Fruit fly (Drosophila melanogaster) whole organism, embryonic: ENCODE measurements around the gene CG5715.

Experiments
- CG10274 ChIP-seq: fragments of 200-800 bp; sonication (Bioruptor generic); optimal IDR thresholded peaks from 3 replicates; lab custom pipeline; 2017; ENCODE audit warnings: missing biosample characterization, mild to moderate bottlenecking, missing genetic modification characterization
- CG10565 ChIP-seq: fragments of 200-800 bp; sonication (Bioruptor generic); optimal IDR thresholded peaks from 3 replicates; lab custom pipeline; 2016; ENCODE audit warnings: missing biosample characterization, mild to moderate bottlenecking, missing genetic modification characterization
- CG11456 ChIP-seq: fragments of 200-800 bp; sonication (Bioruptor generic); IDR thresholded peaks from 3 replicates; pipeline ENCODE4 v1.3.6; 2022; ENCODE audit warnings: missing biosample characterization, missing genetic modification characterization
- CG11695 ChIP-seq: fragments of 200-800 bp; sonication (Bioruptor generic); IDR thresholded peaks from 3 replicates; pipeline ENCODE4 v1.3.6; 2022; ENCODE audit warnings: missing biosample characterization, missing genetic modification characterization
- CG12391 ChIP-seq: fragments of 200-800 bp; sonication (Bioruptor generic); optimal IDR thresholded peaks from 3 replicates; lab custom pipeline; 2018; ENCODE audit warnings: missing biosample characterization, mild to moderate bottlenecking, missing genetic modification characterization, moderate library complexity
- CG13296 ChIP-seq: fragments of 200-800 bp; sonication (Bioruptor generic); optimal IDR thresholded peaks from 3 replicates; lab custom pipeline; 2018; ENCODE audit warnings: missing biosample characterization, mild to moderate bottlenecking, missing genetic modification characterization
- CG14441 ChIP-seq: fragments of 200-800 bp; sonication (Bioruptor generic); IDR thresholded peaks from 2 replicates; pipeline ENCODE4 v1.3.6; 2022; ENCODE audit warnings: missing biosample characterization, missing genetic modification characterization
- CG14860 ChIP-seq: fragments of 200-800 bp; sonication (Bioruptor generic); IDR thresholded peaks from 3 replicates; pipeline ENCODE4 v1.3.6; 2022; ENCODE audit warnings: missing biosample characterization, missing genetic modification characterization; ENCODE audit not compliant: partially characterized antibody
- CG2199 ChIP-seq: fragments of 200-800 bp; sonication (Bioruptor generic); IDR thresholded peaks from 3 replicates; pipeline ENCODE4 v1.3.6; 2022; ENCODE audit warnings: missing biosample characterization, missing genetic modification characterization
- CG2202 ChIP-seq: fragments of 200-800 bp; sonication (Bioruptor generic); optimal IDR thresholded peaks from 2 replicates; lab custom pipeline; 2018; ENCODE audit warnings: missing biosample characterization, mild to moderate bottlenecking, missing genetic modification characterization
- CG2712 ChIP-seq: fragments of 200-800 bp; optimal IDR thresholded peaks from 3 replicates; lab custom pipeline; 2019; ENCODE audit warnings: missing biosample characterization, mild to moderate bottlenecking, missing genetic modification characterization, moderate library complexity
- CG30020 ChIP-seq: fragments of 200-800 bp; optimal IDR thresholded peaks from 2 replicates; lab custom pipeline; 2019; ENCODE audit warnings: missing biosample characterization, mild to moderate bottlenecking, missing genetic modification characterization, moderate library complexity
- CG3163 ChIP-seq: fragments of 200-800 bp; sonication (Bioruptor generic); optimal IDR thresholded peaks from 3 replicates; lab custom pipeline; 2016; ENCODE audit warnings: missing biosample characterization, missing genetic modification characterization
- CG3726 ChIP-seq: fragments of 200-800 bp; sonication (Bioruptor generic); IDR thresholded peaks from 3 replicates; pipeline ENCODE4, ENCODE4 v1.3.6; 2022; ENCODE audit warnings: missing biosample characterization, missing genetic modification characterization
- CG3847 ChIP-seq: fragments of 200-800 bp; sonication (Bioruptor generic); IDR thresholded peaks from 2 replicates; pipeline ENCODE4 v1.3.6; 2022; ENCODE audit warnings: missing biosample characterization, missing genetic modification characterization
- CG4854 ChIP-seq: fragments of 200-800 bp; sonication (Bioruptor generic); optimal IDR thresholded peaks from 2 replicates; lab custom pipeline; 2016; ENCODE audit warnings: missing biosample characterization, missing genetic modification characterization, inconsistent platforms
- CG6683 ChIP-seq: fragments of 200-800 bp; sonication (Bioruptor generic); optimal IDR thresholded peaks from 2 replicates; lab custom pipeline; 2017; ENCODE audit warnings: missing biosample characterization, mild to moderate bottlenecking, missing genetic modification characterization, missing genetic modification reagents
- CG6791 ChIP-seq: fragments of 200-800 bp; sonication (Bioruptor generic); IDR thresholded peaks from 3 replicates; pipeline ENCODE4 v1.3.6; 2022; ENCODE audit warnings: missing biosample characterization, missing genetic modification characterization; ENCODE audit not compliant: partially characterized antibody
- CG6813 ChIP-seq: fragments of 200-800 bp; sonication (Bioruptor generic); optimal IDR thresholded peaks from 2 replicates; lab custom pipeline; 2017; ENCODE audit warnings: missing biosample characterization, missing genetic modification characterization, mild to moderate bottlenecking, moderate library complexity, missing genetic modification reagents
- CG7556 ChIP-seq: fragments of 200-800 bp; sonication (Bioruptor generic); optimal IDR thresholded peaks from 2 replicates; lab custom pipeline; 2017; ENCODE audit warnings: missing biosample characterization, mild to moderate bottlenecking, missing genetic modification characterization
- CG8089 ChIP-seq: fragments of 200-800 bp; sonication (Bioruptor generic); optimal IDR thresholded peaks from 3 replicates; lab custom pipeline; 2016; ENCODE audit warnings: missing biosample characterization, missing genetic modification characterization
- CG9727 ChIP-seq: fragments of 200-800 bp; sonication (Bioruptor generic); optimal IDR thresholded peaks from 3 replicates; lab custom pipeline; 2017; ENCODE audit warnings: missing biosample characterization, mild to moderate bottlenecking, missing genetic modification characterization
- Dad ChIP-seq: fragments of 200-800 bp; sonication (Bioruptor generic); optimal IDR thresholded peaks from 3 replicates; lab custom pipeline; 2016; ENCODE audit warnings: missing biosample characterization, missing genetic modification characterization
- Ets97D ChIP-seq: fragments of 200-800 bp; sonication (Bioruptor generic); optimal IDR thresholded peaks from 3 replicates; lab custom pipeline; 2016; ENCODE audit warnings: missing biosample characterization, missing genetic modification characterization
- HLHmδ ChIP-seq: fragments of 200-800 bp; sonication (Bioruptor generic); optimal IDR thresholded peaks from 2 replicates; lab custom pipeline; 2018; ENCODE audit warnings: missing biosample characterization, mild to moderate bottlenecking, missing genetic modification characterization, moderate library complexity
- Hr39 ChIP-seq: fragments of >200 bp; optimal IDR thresholded peaks from 2 replicates; lab custom pipeline; 2017
- Pdp1 ChIP-seq, 2 experiments: fragments of 200-800 bp; sonication (Bioruptor generic); optimal IDR thresholded peaks; 3 replicates each; lab custom pipeline; 2016; ENCODE audit warnings: missing biosample characterization in 2 of 2, missing genetic modification characterization in 2 of 2, mild to moderate bottlenecking in 1 of 2, moderate library complexity in 1 of 2
- Scr ChIP-seq: fragments of 200-800 bp; sonication (Bioruptor generic); IDR thresholded peaks from 2 replicates; pipeline ENCODE4 v1.3.6; 2022; ENCODE audit warnings: missing biosample characterization, missing genetic modification characterization; ENCODE audit not compliant: partially characterized antibody
- Stat92E ChIP-seq, 3 experiments: fragments of >200 bp in 2 of 3; fragments of 200-800 bp in 1 of 3; sonication (Bioruptor generic) in 1 of 3; optimal IDR thresholded peaks; 2 replicates each; lab custom pipeline; 2017 to 2019; ENCODE audit warnings: missing biosample characterization in 3 of 3, missing genetic modification characterization in 3 of 3, mild to moderate bottlenecking in 1 of 3, moderate library complexity in 1 of 3
- YL-1 ChIP-seq: fragments of 200-800 bp; sonication (Bioruptor generic); optimal IDR thresholded peaks from 3 replicates; lab custom pipeline; 2017; ENCODE audit warnings: missing biosample characterization, mild to moderate bottlenecking, missing genetic modification characterization
- ara ChIP-seq: fragments of 200-800 bp; sonication (Bioruptor generic); IDR thresholded peaks from 2 replicates; pipeline ENCODE4 v1.3.6; 2022; ENCODE audit warnings: missing biosample characterization, missing genetic modification characterization
- ash1 ChIP-seq: fragments of 200-800 bp; sonication (Bioruptor generic); optimal IDR thresholded peaks from 2 replicates; lab custom pipeline; 2018; ENCODE audit warnings: missing biosample characterization, mild to moderate bottlenecking, missing genetic modification characterization
- chif ChIP-seq, 2 experiments: fragments of 200-800 bp; sonication (Bioruptor generic); optimal IDR thresholded peaks; 3 replicates each; lab custom pipeline; 2016; ENCODE audit warnings: missing biosample characterization in 2 of 2, missing genetic modification characterization in 2 of 2
- en ChIP-seq: fragments of 200-800 bp; sonication (Bioruptor generic); optimal IDR thresholded peaks from 2 replicates; lab custom pipeline; 2016; ENCODE audit warnings: missing biosample characterization, missing genetic modification characterization
- esg ChIP-seq: fragments of 200-800 bp; sonication (Bioruptor generic); conservative IDR thresholded peaks from 2 replicates; pipeline ENCODE4 v1.3.6; 2022; ENCODE audit warnings: missing biosample characterization, missing genetic modification characterization
- exex ChIP-seq: fragments of 200-800 bp; sonication (Bioruptor generic); optimal IDR thresholded peaks from 4 replicates; lab custom pipeline; 2018; ENCODE audit warnings: missing biosample characterization, mild to moderate bottlenecking, missing genetic modification characterization, moderate library complexity
- fd64A ChIP-seq: fragments of 200-800 bp; sonication (Bioruptor generic); optimal IDR thresholded peaks from 3 replicates; lab custom pipeline; 2018; ENCODE audit warnings: missing biosample characterization, mild to moderate bottlenecking, missing genetic modification characterization
- fru ChIP-seq: fragments of >200 bp; optimal IDR thresholded peaks from 2 replicates; lab custom pipeline; 2017
- gcm2 ChIP-seq: fragments of 200-800 bp; sonication (Bioruptor generic); optimal IDR thresholded peaks from 2 replicates; lab custom pipeline; 2016; ENCODE audit warnings: missing biosample characterization, missing genetic modification characterization
- grau ChIP-seq: fragments of 200-800 bp; optimal IDR thresholded peaks from 3 replicates; lab custom pipeline; 2019; ENCODE audit warnings: missing biosample characterization, mild to moderate bottlenecking, missing genetic modification characterization, moderate library complexity
- grn ChIP-seq: fragments of 200-800 bp; sonication (Bioruptor generic); optimal IDR thresholded peaks from 3 replicates; lab custom pipeline; 2017; ENCODE audit warnings: missing biosample characterization, missing genetic modification characterization
- gro ChIP-seq: fragments of 200-800 bp; sonication (Bioruptor generic); optimal IDR thresholded peaks from 2 replicates; lab custom pipeline; 2016; ENCODE audit warnings: missing biosample characterization, missing genetic modification characterization
- ham ChIP-seq: fragments of 200-800 bp; sonication (Bioruptor generic); IDR thresholded peaks from 2 replicates; pipeline ENCODE4 v1.3.6; 2022; ENCODE audit warnings: missing biosample characterization, missing genetic modification characterization
- hth ChIP-seq: fragments of >200 bp; optimal IDR thresholded peaks from 2 replicates; lab custom pipeline; 2017; ENCODE audit warnings: inconsistent platforms
- nom ChIP-seq: fragments of 200-800 bp; sonication (Bioruptor generic); optimal IDR thresholded peaks from 2 replicates; lab custom pipeline; 2017; ENCODE audit warnings: missing biosample characterization, missing genetic modification characterization, mild to moderate bottlenecking, moderate library complexity, missing genetic modification reagents
- onecut ChIP-seq: fragments of 200-800 bp; sonication (Bioruptor generic); IDR thresholded peaks from 2 replicates; pipeline ENCODE4 v1.3.6; 2022; ENCODE audit warnings: missing biosample characterization, missing genetic modification characterization
- slbo ChIP-seq: fragments of 200-800 bp; sonication (Bioruptor generic); IDR thresholded peaks from 2 replicates; pipeline ENCODE4 v1.3.6; 2022; ENCODE audit warnings: missing biosample characterization, missing genetic modification characterization
- sug ChIP-seq: fragments of 200-800 bp; optimal IDR thresholded peaks from 2 replicates; lab custom pipeline; 2019; ENCODE audit warnings: missing biosample characterization, mild to moderate bottlenecking, missing genetic modification characterization, moderate library complexity
- toy ChIP-seq: fragments of 200-800 bp; sonication (Bioruptor generic); IDR thresholded peaks from 2 replicates; pipeline ENCODE4 v1.3.6; 2022; ENCODE audit warnings: missing biosample characterization, missing genetic modification characterization

The CG5715 gene

dm6 chr3R:24259278-24260040, 34.7 kb downstream of the CG5715 start (continued):
- TF ChIP-seq grau (tag; lab: Kevin White, UChicago) (peak; percentile 90), CG4854 (GFP tag; lab: Kevin White, UChicago) (peak; percentile 71), fd64A (GFP tag; lab: Kevin White, UChicago) (peak; percentile 84), CG14860 (GFP tag; lab: Robert Waterston, UW) (no peak), grn (GFP tag; lab: Kevin White, UChicago) (peak; percentile 90), exex (peak; percentile 94), ash1 (GFP tag; lab: Kevin White, UChicago) (peak; percentile 76), onecut (peak; percentile 81), ham (GFP tag; lab: Robert Waterston, UW) (no peak), nom (GFP tag; lab: Kevin White, UChicago) (peak; percentile 89), CG6791 (GFP tag; lab: Robert Waterston, UW) (no peak), HLHmδ (peak; percentile 24), CG9727 (GFP tag; lab: Kevin White, UChicago) (peak; percentile 93), CG12391 (tag; lab: Kevin White, UChicago) (peak; percentile 91), Pdp1 (GFP tag; optimal IDR thresholded peaks at IDR 0.05; lab: Kevin White, UChicago) (peak; percentile 90 to 93), en (GFP tag; lab: Kevin White, UChicago) (peak; percentile 57), ara (GFP tag; lab: Robert Waterston, UW) (peak; percentile 92), chif (GFP tag; optimal IDR thresholded peaks at IDR 0.05; lab: Kevin White, UChicago) (peak; percentile 89 to 91), CG11456 (GFP tag; lab: Robert Waterston, UW) (peak; percentile 91), hth (lab: Kevin White, UChicago) (no peak), slbo (GFP tag; lab: Robert Waterston, UW) (peak; percentile 94), Ets97D (GFP tag; lab: Kevin White, UChicago) (peak; percentile 61), CG3163 (no peak), gro (GFP tag; lab: Kevin White, UChicago) (peak; percentile 85), CG3847 (GFP tag; lab: Robert Waterston, UW) (peak; percentile 82), CG10274 (GFP tag; lab: Kevin White, UChicago) (peak; percentile 83), CG11695 (GFP tag; lab: Robert Waterston, UW) (peak; percentile 87), CG2199 (GFP tag; lab: Robert Waterston, UW) (peak; percentile 93), YL-1 (GFP tag; lab: Kevin White, UChicago) (peak; percentile 47), sug (peak; percentile 67), Hr39 (no peak), Scr (GFP tag; lab: Robert Waterston, UW) (no peak), CG6683 (GFP tag; lab: Kevin White, UChicago) (peak; percentile 77), CG8089 (GFP tag; lab: Kevin White, UChicago) (peak; percentile 86), fru (lab: Kevin White, UChicago) (no peak), CG7556 (GFP tag; lab: Kevin White, UChicago) (peak; percentile 91), Dad (GFP tag; lab: Kevin White, UChicago) (peak; percentile 87), CG6813 (peak; percentile 90), CG13296 (peak; percentile 81), toy (peak; percentile 60), CG30020 (tag; lab: Kevin White, UChicago) (peak; percentile 30), Stat92E (GFP tag; optimal IDR thresholded peaks at IDR 0.05; lab: Kevin White, UChicago) (no peak), CG14441 (GFP tag; lab: Robert Waterston, UW) (peak; percentile 83), CG2202 (tag; lab: Kevin White, UChicago) (peak; percentile 60), CG2712 (peak; percentile 93), CG3726 (peak; percentile 80; the same call in 2 of the 3 replicates), CG10565 (GFP tag; lab: Kevin White, UChicago) (peak; percentile 12), esg (peak; percentile 82), gcm2 (GFP tag; lab: Kevin White, UChicago) (peak; percentile 79)
